Fruit fly (Drosophila melanogaster) whole organism, adult: ENCODE results near the gene CG34453.

ENCODE experiments used
- CG11617 ChIP-seq: fragments of 200-800 bp; sonication (Bioruptor generic); optimal IDR thresholded peaks from 2 replicates; lab custom pipeline; 2017; ENCODE audit warnings: mild to moderate bottlenecking, missing biosample characterization, missing genetic modification reagents, missing genetic modification characterization
- CG12768 ChIP-seq: fragments of 200-800 bp; sonication (Bioruptor generic); optimal IDR thresholded peaks from 2 replicates; lab custom pipeline; 2017; ENCODE audit warnings: missing biosample characterization, missing genetic modification characterization, mild to moderate bottlenecking, moderate library complexity, missing genetic modification reagents
- CG14711 ChIP-seq: fragments of 200-800 bp; sonication (Bioruptor generic); optimal IDR thresholded peaks from 2 replicates; lab custom pipeline; 2018; ENCODE audit warnings: missing biosample characterization, mild to moderate bottlenecking, missing genetic modification characterization, moderate library complexity
- CG1620 ChIP-seq: fragments of 200-800 bp; sonication (Bioruptor generic); optimal IDR thresholded peaks from 2 replicates; lab custom pipeline; 2016; ENCODE audit warnings: missing biosample characterization, missing genetic modification characterization
- CG33017 ChIP-seq: fragments of 200-800 bp; sonication (Bioruptor generic); optimal IDR thresholded peaks from 2 replicates; lab custom pipeline; 2018; ENCODE audit warnings: missing biosample characterization, mild to moderate bottlenecking, missing genetic modification characterization, moderate library complexity
- CG5204 ChIP-seq: fragments of 200-800 bp; sonication (Bioruptor generic); optimal IDR thresholded peaks from 2 replicates; lab custom pipeline; 2016; ENCODE audit warnings: missing biosample characterization, missing genetic modification characterization
- CG7045 ChIP-seq: fragments of 200-800 bp; sonication (Bioruptor generic); optimal IDR thresholded peaks from 2 replicates; lab custom pipeline; 2017; ENCODE audit warnings: missing biosample characterization, mild to moderate bottlenecking, missing genetic modification characterization
- CG7101 ChIP-seq: fragments of 200-800 bp; sonication (Bioruptor generic); optimal IDR thresholded peaks from 2 replicates; lab custom pipeline; 2018; ENCODE audit warnings: missing biosample characterization, mild to moderate bottlenecking, missing genetic modification characterization, moderate library complexity
- Clk ChIP-seq: fragments of 200-800 bp; sonication (Bioruptor generic); optimal IDR thresholded peaks from 2 replicates; lab custom pipeline; 2017; ENCODE audit warnings: missing biosample characterization, missing genetic modification characterization
- Crg-1 ChIP-seq: fragments of 200-800 bp; sonication (Bioruptor generic); optimal IDR thresholded peaks from 2 replicates; lab custom pipeline; 2016; ENCODE audit warnings: missing biosample characterization, missing genetic modification characterization
- Hr96 ChIP-seq: fragments of 200-800 bp; sonication (Bioruptor generic); optimal IDR thresholded peaks from 2 replicates; lab custom pipeline; 2016; ENCODE audit warnings: missing biosample characterization, missing genetic modification characterization
- Mnt ChIP-seq: fragments of 200-800 bp; sonication (Bioruptor generic); optimal IDR thresholded peaks from 2 replicates; lab custom pipeline; 2016; ENCODE audit warnings: missing biosample characterization, mild to moderate bottlenecking, missing genetic modification characterization
- bab1 ChIP-seq: fragments of 200-800 bp; sonication (Bioruptor generic); optimal IDR thresholded peaks from 3 replicates; lab custom pipeline; 2019; ENCODE audit warnings: missing biosample characterization, mild to moderate bottlenecking, missing genetic modification characterization, moderate library complexity
- cic ChIP-seq: fragments of 200-800 bp; sonication (Bioruptor generic); optimal IDR thresholded peaks from 2 replicates; lab custom pipeline; 2017; ENCODE audit warnings: missing biosample characterization, mild to moderate bottlenecking, missing genetic modification characterization, moderate library complexity
- cnc ChIP-seq, 2 experiments: fragments of >200 bp; optimal IDR thresholded peaks; 2 replicates each; lab custom pipeline; 2017
- kay ChIP-seq: fragments of 200-800 bp; sonication (Bioruptor generic); peaks from one replicate; lab custom pipeline; 2016; ENCODE audit warnings: missing biosample characterization, missing genetic modification characterization, borderline replicate concordance
- ovo ChIP-seq: fragments of 200-800 bp; sonication (Bioruptor generic); optimal IDR thresholded peaks from 2 replicates; lab custom pipeline; 2016; ENCODE audit warnings: missing biosample characterization, missing genetic modification characterization
- pad ChIP-seq: fragments of 200-800 bp; sonication (Bioruptor generic); optimal IDR thresholded peaks from 3 replicates; lab custom pipeline; 2017; ENCODE audit warnings: missing biosample characterization, missing genetic modification characterization, mild to moderate bottlenecking, moderate library complexity, missing genetic modification reagents
- tj ChIP-seq: fragments of 200-800 bp; sonication (Bioruptor generic); optimal IDR thresholded peaks from 3 replicates; lab custom pipeline; 2017; ENCODE audit warnings: missing biosample characterization, mild to moderate bottlenecking, missing genetic modification characterization, moderate library complexity
- toe ChIP-seq: fragments of 200-800 bp; sonication (Bioruptor generic); optimal IDR thresholded peaks from 2 replicates; lab custom pipeline; 2016; ENCODE audit warnings: missing biosample characterization, missing genetic modification characterization

The CG34453 gene

dm6 chr3L:234337-234736 is 1.2 kb upstream of the CG34453 start:
- no peak for TF ChIP-seq CG33017
- TF ChIP-seq kay (GFP tag; lab: Kevin White, UChicago): peak; percentile 96

DNA sequence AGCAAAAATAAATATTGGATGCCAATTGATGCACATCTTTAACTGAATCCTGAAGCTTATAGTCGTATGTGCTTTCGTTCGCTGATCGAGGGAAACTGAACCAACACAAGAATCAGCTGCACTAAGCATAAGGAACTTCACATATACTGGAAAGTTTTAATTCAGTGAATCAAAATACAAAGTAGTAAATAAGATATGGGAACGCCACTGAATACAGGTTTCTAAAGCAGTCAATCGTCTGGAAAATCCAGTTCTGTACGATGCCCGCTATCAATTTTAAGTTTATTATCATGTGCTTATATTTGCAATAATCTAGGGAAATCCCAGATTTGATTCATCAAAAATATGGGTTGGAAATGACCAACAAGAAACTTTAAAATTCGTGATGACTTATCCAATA is 884 bp downstream of the CG34453 start, which contains the start of gene CG34454:
CG34454 (minus strand) TSS at position 84 of the 400 bp plus-strand sequence.
- TF ChIP-seq CG7101 (tag; lab: Kevin White, UChicago): no peak

DNA sequence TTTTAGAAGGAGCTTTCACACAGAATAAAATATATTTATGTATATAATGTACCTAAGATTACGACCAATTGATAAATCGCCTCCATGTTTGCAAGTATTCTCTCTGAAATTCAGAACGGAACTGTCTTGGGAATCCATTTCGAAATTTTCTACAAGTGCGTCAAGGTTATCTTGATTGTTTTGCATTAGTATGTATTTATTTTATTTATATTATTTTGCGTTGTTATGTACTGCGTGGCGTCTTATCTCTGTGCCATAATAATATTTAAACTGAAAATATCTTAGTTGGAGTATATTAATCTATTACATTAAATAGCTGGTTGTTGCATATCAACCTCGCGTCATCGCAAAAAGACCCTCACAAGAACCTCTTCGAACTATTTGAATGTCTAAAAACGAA is 1.6 kb downstream of the CG34453 start, which contains the start of gene CG42846:
CG42846 (minus strand) TSS at position 101 of the 400 bp plus-strand sequence.
- no peak for TF ChIP-seq bab1 (GFP tag; lab: Kevin White, UChicago)
- no peak for TF ChIP-seq CG33017
- TF ChIP-seq Clk (GFP tag; lab: Kevin White, UChicago): no peak
- no peak for TF ChIP-seq pad (GFP tag; lab: Kevin White, UChicago)
- TF ChIP-seq CG7101 (tag; lab: Kevin White, UChicago): no peak
- TF ChIP-seq CG14711: no peak
- TF ChIP-seq CG7045 (GFP tag; lab: Kevin White, UChicago): no peak
- no peak for TF ChIP-seq CG12768 (GFP tag; lab: Kevin White, UChicago)
- TF ChIP-seq ovo (GFP tag; lab: Kevin White, UChicago): no peak
- no peak for TF ChIP-seq Hr96 (GFP tag; lab: Kevin White, UChicago)
- no peak for TF ChIP-seq Crg-1 (GFP tag; lab: Kevin White, UChicago)
- TF ChIP-seq tj (GFP tag; lab: Kevin White, UChicago): no peak
- TF ChIP-seq CG5204 (GFP tag; lab: Kevin White, UChicago): no peak
- no peak for TF ChIP-seq Mnt (GFP tag; lab: Kevin White, UChicago)
- TF ChIP-seq CG11617: no peak

- TF ChIP-seq bab1 (GFP tag; lab: Kevin White, UChicago) (no peak), cic (GFP tag; lab: Kevin White, UChicago) (peak; percentile 33), Mnt (GFP tag; lab: Kevin White, UChicago) (peak; percentile 33), kay (GFP tag; lab: Kevin White, UChicago) (peak; percentile 99)
Measured at dm6 chr3L:225120-225519, 8.0 kb downstream of the CG34453 start.

DNA sequence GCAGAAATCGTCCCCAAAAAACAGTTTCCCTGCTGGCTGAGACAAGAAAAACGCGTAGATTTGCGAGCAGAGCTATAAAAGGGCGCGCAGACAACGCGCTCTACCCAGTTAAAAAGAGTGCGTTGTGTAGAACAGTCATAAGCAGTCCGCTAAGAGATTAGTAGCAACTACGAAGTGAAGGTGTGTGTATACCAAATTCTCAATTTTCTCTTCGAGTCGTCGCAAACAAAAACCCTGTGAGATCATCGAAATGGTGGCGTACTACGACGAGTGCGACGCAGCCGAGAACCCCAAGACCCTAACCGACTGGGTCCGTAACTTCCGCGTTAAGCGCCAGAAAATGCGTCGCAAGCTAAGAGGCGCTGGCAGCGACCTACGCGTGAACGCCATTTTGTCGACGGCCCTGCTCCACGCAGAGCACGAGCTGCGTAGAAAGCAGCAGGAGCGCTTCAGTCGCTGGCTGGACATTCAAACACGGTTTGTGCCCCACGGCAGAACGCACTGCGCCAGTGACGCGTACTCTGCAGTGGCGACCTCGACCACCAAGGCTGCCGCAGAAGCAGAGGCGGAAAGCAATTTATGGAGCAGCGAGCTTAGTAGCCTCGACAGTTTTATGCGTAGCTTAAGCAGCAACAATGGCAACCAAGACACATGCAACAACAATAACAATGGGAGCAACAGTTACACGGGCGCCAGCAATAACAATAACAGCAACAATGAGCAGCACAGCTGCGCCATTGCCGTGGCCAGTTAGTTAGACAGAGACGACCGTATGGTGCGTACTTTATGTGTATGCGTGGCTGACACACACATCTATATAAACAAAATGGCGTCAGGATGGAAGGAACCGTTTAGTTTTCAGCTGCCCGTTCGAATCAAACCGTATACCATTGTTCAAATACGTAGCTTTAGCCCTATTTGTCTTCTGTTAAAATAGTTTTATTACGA is 8.9 kb downstream of the CG34453 start:
- TF ChIP-seq CG33017 (no peak), CG1620 (GFP tag; lab: Kevin White, UChicago) (peak; percentile 55), CG11617 (peak; percentile 25), cic (GFP tag; lab: Kevin White, UChicago) (peak; percentile 21), kay (GFP tag; lab: Kevin White, UChicago) (no peak), tj (GFP tag; lab: Kevin White, UChicago) (peak; percentile 16), CG7045 (GFP tag; lab: Kevin White, UChicago) (peak; percentile 6), Mnt (GFP tag; lab: Kevin White, UChicago) (peak; percentile 44), CG12768 (GFP tag; lab: Kevin White, UChicago) (peak; percentile 12), ovo (GFP tag; lab: Kevin White, UChicago) (peak; percentile 95), toe (GFP tag; lab: Kevin White, UChicago) (no peak)

dm6 chr3L:223019-223902 is 9.9 kb downstream of the CG34453 start, which contains the start of the genes pyx and CG33229:
Gene pyx (minus strand): TSS chr3L:223069.
Gene CG33229 (plus strand): TSS chr3L:223852.
- TF ChIP-seq CG7101 (tag; lab: Kevin White, UChicago) (peak; percentile 74), cnc (optimal IDR thresholded peaks at IDR 0.05; lab: Kevin White, UChicago) (no peak), kay (GFP tag; lab: Kevin White, UChicago) (no peak), CG14711 (peak; percentile 18), CG12768 (GFP tag; lab: Kevin White, UChicago) (peak; percentile 86), cic (GFP tag; lab: Kevin White, UChicago) (no peak), CG5204 (GFP tag; lab: Kevin White, UChicago) (no peak), Crg-1 (GFP tag; lab: Kevin White, UChicago) (peak; percentile 73), pad (GFP tag; lab: Kevin White, UChicago) (peak; percentile 64), Clk (GFP tag; lab: Kevin White, UChicago) (peak; percentile 40), CG7045 (GFP tag; lab: Kevin White, UChicago) (peak; percentile 80), CG33017 (peak; percentile 63), tj (GFP tag; lab: Kevin White, UChicago) (peak; percentile 58), CG11617 (peak; percentile 79), bab1 (GFP tag; lab: Kevin White, UChicago) (peak; percentile 72), toe (GFP tag; lab: Kevin White, UChicago) (peak; percentile 91), CG1620 (GFP tag; lab: Kevin White, UChicago) (peak; percentile 75), ovo (GFP tag; lab: Kevin White, UChicago) (peak; percentile 79), Mnt (GFP tag; lab: Kevin White, UChicago) (peak; percentile 52), Hr96 (GFP tag; lab: Kevin White, UChicago) (peak; percentile 84)
